Fruit fly (Drosophila melanogaster) Kc167 (cell line): ENCODE measurements around the gene ImpE3.

Experiments
- Myc ChIP-seq: fragments of >200 bp; optimal IDR thresholded peaks from 2 replicates; lab custom pipeline; 2017; ENCODE audit warnings: missing external identifiers
- Sin3A ChIP-seq: fragments of >200 bp; optimal IDR thresholded peaks from 2 replicates; lab custom pipeline; 2018; ENCODE audit warnings: missing external identifiers
- insv ChIP-seq: fragments of >200 bp; optimal IDR thresholded peaks from 3 replicates; lab custom pipeline; 2018; ENCODE audit warnings: missing external identifiers
- psq ChIP-seq: fragments of >200 bp; optimal IDR thresholded peaks from 2 replicates; lab custom pipeline; 2017; ENCODE audit warnings: missing external identifiers
- ttk ChIP-seq: sonication (Bioruptor generic); optimal IDR thresholded peaks from 2 replicates; lab custom pipeline; 2017; ENCODE audit warnings: missing external identifiers

dm6 chr3R:8072635-8073034, 43.3 kb upstream of the ImpE3 start:
- TF ChIP-seq psq (no peak), Sin3A (lab: Kevin White, UChicago) (no peak), ttk (no peak), insv (lab: Kevin White, UChicago) (no peak), Myc (lab: Kevin White, UChicago) (no peak)
